Fruit fly (Drosophila melanogaster) whole organism, embryonic: ENCODE measurements around the gene CG31650.

Source experiments
- Awh ChIP-seq: fragments of 200-800 bp; sonication (Bioruptor generic); IDR thresholded peaks from 2 replicates; pipeline ENCODE4, ENCODE4 v1.3.6; 2022; ENCODE audit warnings: missing biosample characterization, missing genetic modification characterization
- CG10274 ChIP-seq: fragments of 200-800 bp; sonication (Bioruptor generic); optimal IDR thresholded peaks from 3 replicates; lab custom pipeline; 2017; ENCODE audit warnings: missing biosample characterization, mild to moderate bottlenecking, missing genetic modification characterization
- CG10321 ChIP-seq: fragments of 200-800 bp; sonication (Bioruptor generic); IDR thresholded peaks from 2 replicates; pipeline ENCODE4 v1.3.6; 2022; ENCODE audit warnings: missing biosample characterization, missing genetic modification characterization
- CG11560 ChIP-seq: fragments of 200-800 bp; sonication (Bioruptor generic); IDR thresholded peaks from 3 replicates; pipeline ENCODE4 v1.3.6; 2022; ENCODE audit warnings: missing biosample characterization, missing genetic modification characterization
- CG13624 ChIP-seq: fragments of 200-800 bp; sonication (Bioruptor generic); optimal IDR thresholded peaks from 2 replicates; lab custom pipeline; 2016; ENCODE audit warnings: missing biosample characterization, missing genetic modification characterization
- CG14860 ChIP-seq: fragments of 200-800 bp; sonication (Bioruptor generic); IDR thresholded peaks from 3 replicates; pipeline ENCODE4 v1.3.6; 2022; ENCODE audit warnings: missing biosample characterization, missing genetic modification characterization; ENCODE audit not compliant: partially characterized antibody
- CG15601 ChIP-seq: fragments of 200-800 bp; sonication (Bioruptor generic); optimal IDR thresholded peaks from 3 replicates; lab custom pipeline; 2019; ENCODE audit warnings: missing biosample characterization, mild to moderate bottlenecking, missing genetic modification characterization, moderate library complexity
- CG18476 ChIP-seq: fragments of 200-800 bp; sonication (Bioruptor generic); optimal IDR thresholded peaks from 2 replicates; lab custom pipeline; 2016; ENCODE audit warnings: missing biosample characterization, mild to moderate bottlenecking, missing genetic modification characterization
- CG30020 ChIP-seq: fragments of 200-800 bp; optimal IDR thresholded peaks from 2 replicates; lab custom pipeline; 2019; ENCODE audit warnings: missing biosample characterization, mild to moderate bottlenecking, missing genetic modification characterization, moderate library complexity
- CG3407 ChIP-seq: fragments of 200-800 bp; sonication (Bioruptor generic); optimal IDR thresholded peaks from 2 replicates; lab custom pipeline; 2018; ENCODE audit warnings: missing biosample characterization, mild to moderate bottlenecking, missing genetic modification characterization
- CG8281 ChIP-seq: fragments of 200-800 bp; sonication (Bioruptor generic); optimal IDR thresholded peaks from 2 replicates; lab custom pipeline; 2018; ENCODE audit warnings: missing biosample characterization, mild to moderate bottlenecking, missing genetic modification characterization, moderate library complexity
- CG8944 ChIP-seq: fragments of 200-800 bp; sonication (Bioruptor generic); optimal IDR thresholded peaks from 3 replicates; lab custom pipeline; 2016; ENCODE audit warnings: missing biosample characterization, missing genetic modification characterization
- CHES-1-like ChIP-seq: fragments of 200-800 bp; sonication (Bioruptor generic); optimal IDR thresholded peaks from 2 replicates; lab custom pipeline; 2016; ENCODE audit warnings: missing biosample characterization, missing genetic modification characterization
- Dad ChIP-seq: fragments of 200-800 bp; sonication (Bioruptor generic); optimal IDR thresholded peaks from 3 replicates; lab custom pipeline; 2016; ENCODE audit warnings: missing biosample characterization, missing genetic modification characterization
- Deaf1 ChIP-seq: fragments of 200-800 bp; optimal IDR thresholded peaks from 3 replicates; lab custom pipeline; 2019; ENCODE audit warnings: missing biosample characterization, mild to moderate bottlenecking, missing genetic modification characterization, moderate library complexity
- E2f1 ChIP-seq: fragments of 200-800 bp; sonication (Bioruptor generic); IDR thresholded peaks from 2 replicates; pipeline ENCODE4 v1.3.6; 2022; ENCODE audit warnings: missing biosample characterization, missing genetic modification characterization
- Fer1 ChIP-seq: fragments of 200-800 bp; sonication (Bioruptor generic); optimal IDR thresholded peaks from 2 replicates; lab custom pipeline; 2017; ENCODE audit warnings: missing biosample characterization, mild to moderate bottlenecking, missing genetic modification characterization
- GATAe ChIP-seq: fragments of 200-800 bp; sonication (Bioruptor generic); conservative IDR thresholded peaks from 2 replicates; pipeline ENCODE4 v1.3.6; 2022; ENCODE audit warnings: missing biosample characterization, missing genetic modification characterization
- HLH4C ChIP-seq: fragments of 200-800 bp; sonication (Bioruptor generic); IDR thresholded peaks from 3 replicates; pipeline ENCODE4 v1.3.6; 2022; ENCODE audit warnings: missing biosample characterization, missing genetic modification characterization; ENCODE audit not compliant: partially characterized antibody
- HLH54F ChIP-seq: fragments of 200-800 bp; sonication (Bioruptor generic); optimal IDR thresholded peaks from 3 replicates; lab custom pipeline; 2016; ENCODE audit warnings: missing biosample characterization, missing genetic modification characterization
- HmgZ ChIP-seq: fragments of 200-800 bp; sonication (Bioruptor generic); optimal IDR thresholded peaks from 2 replicates; lab custom pipeline; 2018; ENCODE audit warnings: missing biosample characterization, mild to moderate bottlenecking, missing genetic modification characterization
- Hr3 ChIP-seq: fragments of 200-800 bp; sonication (Bioruptor generic); optimal IDR thresholded peaks from 3 replicates; lab custom pipeline; 2016; ENCODE audit warnings: missing biosample characterization, missing genetic modification characterization
- Lim3 ChIP-seq: fragments of 200-800 bp; sonication (Bioruptor generic); IDR thresholded peaks from 2 replicates; pipeline ENCODE4 v1.3.6; 2022; ENCODE audit warnings: missing biosample characterization, missing genetic modification characterization
- MBD-R2 ChIP-seq: fragments of 200-800 bp; sonication (Bioruptor generic); IDR thresholded peaks from 2 replicates; pipeline ENCODE4 v1.3.6; 2022; ENCODE audit warnings: missing biosample characterization, missing genetic modification characterization
- NC2α ChIP-seq: fragments of 200-800 bp; sonication (Bioruptor generic); optimal IDR thresholded peaks from 2 replicates; lab custom pipeline; 2016; ENCODE audit warnings: missing biosample characterization, missing genetic modification characterization
- Nf-YC ChIP-seq: fragments of 200-800 bp; optimal IDR thresholded peaks from 3 replicates; lab custom pipeline; 2019; ENCODE audit warnings: missing biosample characterization, mild to moderate bottlenecking, missing genetic modification characterization, moderate library complexity
- ara ChIP-seq: fragments of 200-800 bp; sonication (Bioruptor generic); IDR thresholded peaks from 2 replicates; pipeline ENCODE4 v1.3.6; 2022; ENCODE audit warnings: missing biosample characterization, missing genetic modification characterization
- ase ChIP-seq: fragments of 200-800 bp; sonication (Bioruptor generic); IDR thresholded peaks from 3 replicates; pipeline ENCODE4 v1.3.6; 2022; ENCODE audit warnings: missing biosample characterization, missing genetic modification characterization
- bigmax ChIP-seq: fragments of 200-800 bp; sonication (Bioruptor generic); optimal IDR thresholded peaks from 2 replicates; lab custom pipeline; 2018; ENCODE audit warnings: missing biosample characterization, mild to moderate bottlenecking, missing genetic modification characterization
- bowl ChIP-seq: fragments of 200-800 bp; sonication (Bioruptor generic); IDR thresholded peaks from 2 replicates; pipeline ENCODE4 v1.3.6; 2022; ENCODE audit warnings: missing biosample characterization, missing genetic modification characterization
- danr ChIP-seq: fragments of 200-800 bp; sonication (Bioruptor generic); IDR thresholded peaks from 2 replicates; pipeline ENCODE4 v1.3.6; 2022; ENCODE audit warnings: missing biosample characterization, missing genetic modification characterization
- dati ChIP-seq: fragments of 200-800 bp; sonication (Bioruptor generic); IDR thresholded peaks from 2 replicates; pipeline ENCODE4 v1.3.6; 2022; ENCODE audit warnings: missing biosample characterization, missing genetic modification characterization
- exex ChIP-seq: fragments of 200-800 bp; sonication (Bioruptor generic); optimal IDR thresholded peaks from 4 replicates; lab custom pipeline; 2018; ENCODE audit warnings: missing biosample characterization, mild to moderate bottlenecking, missing genetic modification characterization, moderate library complexity
- fu2 ChIP-seq: fragments of 200-800 bp; sonication (Bioruptor generic); optimal IDR thresholded peaks from 2 replicates; lab custom pipeline; 2016; ENCODE audit warnings: missing biosample characterization, missing genetic modification characterization
- gcm2 ChIP-seq: fragments of 200-800 bp; sonication (Bioruptor generic); optimal IDR thresholded peaks from 2 replicates; lab custom pipeline; 2016; ENCODE audit warnings: missing biosample characterization, missing genetic modification characterization
- gem ChIP-seq: fragments of 200-800 bp; sonication (Bioruptor generic); optimal IDR thresholded peaks from 2 replicates; lab custom pipeline; 2019; ENCODE audit warnings: missing biosample characterization, mild to moderate bottlenecking, missing genetic modification characterization, moderate library complexity
- grn ChIP-seq: fragments of 200-800 bp; sonication (Bioruptor generic); optimal IDR thresholded peaks from 3 replicates; lab custom pipeline; 2017; ENCODE audit warnings: missing biosample characterization, missing genetic modification characterization
- hkb ChIP-seq, 2 experiments: fragments of 200-800 bp in 1 of 2; fragments of >200 bp in 1 of 2; sonication (Bioruptor generic) in 1 of 2; IDR thresholded peaks in 1 of 2; optimal IDR thresholded peaks in 1 of 2; 2 replicates each; pipeline versions ENCODE4 v1.3.6 to Lab custom; 2017 to 2022; ENCODE audit warnings: missing biosample characterization in 1 of 2, missing genetic modification characterization in 1 of 2
- ind ChIP-seq: fragments of 200-800 bp; sonication (Bioruptor generic); optimal IDR thresholded peaks from 3 replicates; lab custom pipeline; 2016; ENCODE audit warnings: missing biosample characterization, missing genetic modification characterization
- maf-S ChIP-seq: fragments of 200-800 bp; sonication (Bioruptor generic); optimal IDR thresholded peaks from 2 replicates; lab custom pipeline; 2016; ENCODE audit warnings: missing biosample characterization, missing genetic modification characterization
- pnt ChIP-seq: fragments of 200-800 bp; sonication (Bioruptor generic); optimal IDR thresholded peaks from 3 replicates; lab custom pipeline; 2016; ENCODE audit warnings: missing biosample characterization, missing genetic modification characterization
- pros ChIP-seq: fragments of 200-800 bp; sonication (Bioruptor generic); optimal IDR thresholded peaks from 3 replicates; lab custom pipeline; 2019; ENCODE audit warnings: missing biosample characterization, mild to moderate bottlenecking, missing genetic modification characterization, moderate library complexity
- pzg ChIP-seq: fragments of 200-800 bp; sonication (Bioruptor generic); optimal IDR thresholded peaks from 3 replicates; lab custom pipeline; 2018; ENCODE audit warnings: missing biosample characterization, mild to moderate bottlenecking, missing genetic modification characterization, moderate library complexity
- so ChIP-seq: fragments of 200-800 bp; sonication (Bioruptor generic); IDR thresholded peaks from 3 replicates; pipeline ENCODE4 v1.3.6; 2022; ENCODE audit warnings: missing biosample characterization, missing genetic modification characterization
- sug ChIP-seq: fragments of 200-800 bp; optimal IDR thresholded peaks from 2 replicates; lab custom pipeline; 2019; ENCODE audit warnings: missing biosample characterization, mild to moderate bottlenecking, missing genetic modification characterization, moderate library complexity
- tgo ChIP-seq: fragments of 200-800 bp; sonication (Bioruptor generic); IDR thresholded peaks from 3 replicates; pipeline ENCODE4 v1.3.6; 2022; ENCODE audit warnings: missing biosample characterization, missing genetic modification characterization
- ttk ChIP-seq: fragments of 200-800 bp; sonication (Bioruptor generic); IDR thresholded peaks from 2 replicates; pipeline ENCODE4 v2.1.2; 2022; ENCODE audit warnings: missing biosample characterization, missing genetic modification characterization
- unc-4 ChIP-seq: fragments of 200-800 bp; sonication (Bioruptor generic); IDR thresholded peaks from 2 replicates; pipeline ENCODE4 v1.3.6; 2022; ENCODE audit warnings: missing biosample characterization, missing genetic modification characterization; ENCODE audit not compliant: partially characterized antibody
- zen2 ChIP-seq: fragments of 200-800 bp; sonication (Bioruptor generic); IDR thresholded peaks from 3 replicates; pipeline ENCODE4 v1.3.6; 2022; ENCODE audit warnings: missing biosample characterization, missing genetic modification characterization; ENCODE audit not compliant: partially characterized antibody

Gene CG31650

dm6 chr2L:5086905-5087522, 42.5 kb upstream of the CG31650 start (continued):
- TF ChIP-seq CG15601 (tag; lab: Kevin White, UChicago) (peak; percentile 77), GATAe (GFP tag; lab: Robert Waterston, UW) (no peak), CG30020 (tag; lab: Kevin White, UChicago) (peak; percentile 15), gem (peak; percentile 87), dati (no peak), fu2 (GFP tag; lab: Kevin White, UChicago) (peak; percentile 26), Nf-YC (tag; lab: Kevin White, UChicago) (peak; percentile 67), Awh (GFP tag; lab: Robert Waterston, UW) (peak; percentile 65; the same call in 1 of the 2 replicates), CG8944 (peak; percentile 13), Fer1 (GFP tag; lab: Kevin White, UChicago) (peak; percentile 86), HLH54F (peak; percentile 58), MBD-R2 (GFP tag; lab: Robert Waterston, UW) (no peak), NC2α (GFP tag; lab: Kevin White, UChicago) (peak; percentile 30), pzg (GFP tag; lab: Kevin White, UChicago) (no peak), CG11560 (tag; lab: Robert Waterston, UW) (no peak), CG18476 (GFP tag; lab: Kevin White, UChicago) (peak; percentile 57), grn (GFP tag; lab: Kevin White, UChicago) (no peak), so (GFP tag; lab: Robert Waterston, UW) (0 out of 3 replicates have a peak, but pooled peaks have one; percentile 59), CG14860 (GFP tag; lab: Robert Waterston, UW) (no peak), ttk (GFP tag; lab: Robert Waterston, UW) (peak; percentile 54; the same call in 1 of the 2 replicates), ind (GFP tag; lab: Kevin White, UChicago) (peak; percentile 68), CG3407 (GFP tag; lab: Kevin White, UChicago) (peak; percentile 66), HmgZ (tag; lab: Kevin White, UChicago) (peak; percentile 66), gcm2 (GFP tag; lab: Kevin White, UChicago) (peak; percentile 65), Lim3 (GFP tag; lab: Robert Waterston, UW) (no peak), maf-S (GFP tag; lab: Kevin White, UChicago) (peak; percentile 40), Dad (GFP tag; lab: Kevin White, UChicago) (peak; percentile 16), Hr3 (GFP tag; lab: Kevin White, UChicago) (peak; percentile 48), HLH4C (no peak), zen2 (no peak), pros (GFP tag; lab: Kevin White, UChicago) (no peak), CG10321 (no peak), exex (tag; lab: Kevin White, UChicago) (peak; percentile 54), Deaf1 (peak; percentile 61), ase (GFP tag; lab: Robert Waterston, UW) (0 out of 3 replicates have a peak, but pooled peaks have one; percentile 41), bigmax (GFP tag; lab: Kevin White, UChicago) (no peak), pnt (GFP tag; lab: Kevin White, UChicago) (peak; percentile 60), E2f1 (GFP tag; lab: Robert Waterston, UW) (no peak), sug (peak; percentile 47), ara (GFP tag; lab: Robert Waterston, UW) (peak; percentile 62; the same call in 1 of the 2 replicates), unc-4 (GFP tag; lab: Robert Waterston, UW) (no peak), danr (GFP tag; lab: Robert Waterston, UW) (peak; percentile 42; the same call in 1 of the 2 replicates), CG13624 (GFP tag; lab: Kevin White, UChicago) (peak; percentile 60), CHES-1-like (peak; percentile 39), CG10274 (GFP tag; lab: Kevin White, UChicago) (peak; percentile 96), CG8281 (tag; lab: Kevin White, UChicago) (peak; percentile 67), bowl (GFP tag; lab: Robert Waterston, UW) (peak; percentile 38; the same call in 1 of the 2 replicates), hkb (optimal IDR thresholded peaks at IDR 0.05; lab: Kevin White, UChicago) (no peak), hkb (GFP tag; IDR thresholded peaks at IDR 0.05; lab: Robert Waterston, UW) (peak; percentile 79), tgo (GFP tag; lab: Robert Waterston, UW) (peak; percentile 39; the same call in 1 of the 3 replicates)
